Worm (Caenorhabditis elegans) whole organism, L1 larva: ENCODE measurements around the gene F54C9.11.

Experiments used
- C16A3.4 ChIP-seq: fragments of 150-350 bp; optimal IDR thresholded peaks from 2 replicates; lab custom pipeline; 2014; ENCODE audit warnings: missing biosample characterization, missing genetic modification characterization
- C34B4.2 ChIP-seq: sonication (generic microtip); optimal IDR thresholded peaks from 2 replicates; lab custom pipeline; 2017; ENCODE audit warnings: mild to moderate bottlenecking, missing genetic modification characterization, missing compliant biosample characterization
- F16B12.6 ChIP-seq: fragments of 150-350 bp; optimal IDR thresholded peaks from 2 replicates; lab custom pipeline; 2014; ENCODE audit warnings: missing biosample characterization, missing genetic modification characterization
- Y116A8C.19 ChIP-seq: sonication (generic microtip); optimal IDR thresholded peaks from 2 replicates; lab custom pipeline; 2016; ENCODE audit warnings: missing compliant biosample characterization, missing genetic modification characterization, borderline replicate concordance
- aha-1 ChIP-seq: fragments of 150-350 bp; optimal IDR thresholded peaks from 2 replicates; lab custom pipeline; 2014; ENCODE audit warnings: missing biosample characterization, missing genetic modification characterization
- alr-1 ChIP-seq: fragments of 200-800 bp; sonication (Bioruptor generic); optimal IDR thresholded peaks from 2 replicates; lab custom pipeline; 2018; ENCODE audit warnings: borderline replicate concordance, mild to moderate bottlenecking, missing genetic modification characterization, missing compliant biosample characterization
- ama-1 ChIP-seq: fragments of 150-350 bp; optimal IDR thresholded peaks from 2 replicates; lab custom pipeline; 2014
- ceh-82 ChIP-seq, 3 experiments: fragments of 150-350 bp in 1 of 3; sonication (generic microtip) in 2 of 3; optimal IDR thresholded peaks; 2 replicates each; lab custom pipeline; 2014 to 2017; ENCODE audit warnings: missing biosample characterization in 3 of 3, missing genetic modification characterization in 3 of 3
- ceh-90 ChIP-seq: sonication (generic microtip); optimal IDR thresholded peaks from 2 replicates; lab custom pipeline; 2016; ENCODE audit warnings: missing genetic modification characterization, missing compliant biosample characterization
- dsc-1 ChIP-seq: sonication (generic microtip); optimal IDR thresholded peaks from 2 replicates; lab custom pipeline; 2016; ENCODE audit warnings: mild to moderate bottlenecking, missing genetic modification characterization, missing compliant biosample characterization
- efl-1 ChIP-seq, 4 experiments: fragments of 150-350 bp; optimal IDR thresholded peaks in 3 of 4; peaks in 1 of 4; 1 replicate in 1 of 4; 2 replicates in 3 of 4; lab custom pipeline; 2014; ENCODE audit warnings: missing biosample characterization in 2 of 4, missing genetic modification characterization in 2 of 4, missing genetic modification reagents in 2 of 4
- elt-3 ChIP-seq, 6 experiments: fragments of 150-350 bp in 1 of 6; sonication (generic microtip); optimal IDR thresholded peaks; 2 replicates each; lab custom pipeline; 2017 to 2018; ENCODE audit warnings: missing biosample characterization in 6 of 6, missing genetic modification characterization in 6 of 6, inconsistent platforms in 1 of 6
- ets-5 ChIP-seq: fragments of 200-800 bp; sonication (Bioruptor generic); IDR thresholded peaks from 2 replicates; pipeline ENCODE4 v1.3.6; 2022; ENCODE audit warnings: missing genetic modification characterization, missing compliant biosample characterization
- fkh-4 ChIP-seq: sonication (generic microtip); optimal IDR thresholded peaks from 2 replicates; lab custom pipeline; 2016; ENCODE audit warnings: missing compliant biosample characterization, missing genetic modification characterization, borderline replicate concordance
- fkh-8 ChIP-seq: sonication (generic microtip); optimal IDR thresholded peaks from 2 replicates; lab custom pipeline; 2016; ENCODE audit warnings: mild to moderate bottlenecking, missing genetic modification characterization, missing compliant biosample characterization
- fos-1 ChIP-seq: fragments of 150-350 bp; optimal IDR thresholded peaks from 2 replicates; lab custom pipeline; 2014; ENCODE audit warnings: missing biosample characterization, missing genetic modification characterization
- hlh-4 ChIP-seq: sonication (generic microtip); optimal IDR thresholded peaks from 2 replicates; lab custom pipeline; 2016; ENCODE audit warnings: mild to moderate bottlenecking, missing genetic modification characterization, missing compliant biosample characterization
- hpl-2 ChIP-seq: fragments of 150-350 bp; optimal IDR thresholded peaks from 2 replicates; lab custom pipeline; 2014; ENCODE audit warnings: missing biosample characterization, missing genetic modification reagents, missing genetic modification characterization
- irx-1 ChIP-seq: sonication (generic microtip); optimal IDR thresholded peaks from 2 replicates; lab custom pipeline; 2016; ENCODE audit warnings: missing genetic modification characterization, missing compliant biosample characterization
- isw-1 ChIP-seq: fragments of 200-800 bp; sonication (Bioruptor generic); IDR thresholded peaks from 2 replicates; pipeline ENCODE4 v1.3.6; 2022; ENCODE audit warnings: missing genetic modification characterization, missing compliant biosample characterization
- lin-35 ChIP-seq, 2 experiments: fragments of 150-350 bp; optimal IDR thresholded peaks; 2 replicates each; lab custom pipeline; 2014; ENCODE audit warnings: missing biosample characterization in 2 of 2, missing genetic modification characterization in 2 of 2, missing genetic modification reagents in 2 of 2
- lin-39 ChIP-seq: fragments of 150-350 bp; optimal IDR thresholded peaks from 2 replicates; lab custom pipeline; 2014; ENCODE audit warnings: missing biosample characterization, missing genetic modification reagents, missing genetic modification characterization
- lsy-2 ChIP-seq, 2 experiments: fragments of 150-350 bp; optimal IDR thresholded peaks; 2 replicates each; lab custom pipeline; 2014; ENCODE audit warnings: missing biosample characterization in 2 of 2, missing genetic modification characterization in 2 of 2
- mab-9 ChIP-seq: fragments of 200-800 bp; sonication (Bioruptor generic); IDR thresholded peaks from 2 replicates; pipeline ENCODE4 v1.3.6; 2022; ENCODE audit warnings: missing genetic modification reagents, missing genetic modification characterization, missing compliant biosample characterization
- mdl-1 ChIP-seq, 2 experiments: fragments of 150-350 bp; optimal IDR thresholded peaks; 2 replicates each; lab custom pipeline; 2014 to 2017; ENCODE audit warnings: missing biosample characterization in 2 of 2, missing genetic modification characterization in 2 of 2, inconsistent platforms in 1 of 2
- mef-2 ChIP-seq: fragments of 150-350 bp; optimal IDR thresholded peaks from 2 replicates; lab custom pipeline; 2014; ENCODE audit warnings: missing biosample characterization, missing genetic modification characterization
- mep-1 ChIP-seq: fragments of 150-350 bp; optimal IDR thresholded peaks from 2 replicates; lab custom pipeline; 2014; ENCODE audit warnings: missing biosample characterization, missing genetic modification characterization
- nhr-11 ChIP-seq: fragments of 150-350 bp; optimal IDR thresholded peaks from 2 replicates; lab custom pipeline; 2014; ENCODE audit warnings: missing biosample characterization, missing genetic modification characterization
- nhr-12 ChIP-seq: sonication (generic microtip); optimal IDR thresholded peaks from 2 replicates; lab custom pipeline; 2017; ENCODE audit warnings: missing biosample characterization, missing genetic modification characterization
- nhr-19 ChIP-seq: fragments of 200-800 bp; sonication (Bioruptor generic); conservative IDR thresholded peaks from 2 replicates; pipeline ENCODE4 v1.3.6; 2022; ENCODE audit warnings: missing genetic modification characterization, missing compliant biosample characterization
- nhr-20 ChIP-seq: sonication (generic microtip); optimal IDR thresholded peaks from 2 replicates; lab custom pipeline; 2016; ENCODE audit warnings: mild to moderate bottlenecking, missing genetic modification characterization, missing compliant biosample characterization
- nhr-237 ChIP-seq: fragments of 150-350 bp; optimal IDR thresholded peaks from 2 replicates; lab custom pipeline; 2014; ENCODE audit warnings: missing biosample characterization, missing genetic modification characterization
- nhr-28 ChIP-seq: fragments of 150-350 bp; optimal IDR thresholded peaks from 2 replicates; lab custom pipeline; 2014; ENCODE audit warnings: missing biosample characterization, missing genetic modification characterization
- nhr-47 ChIP-seq: sonication (generic microtip); optimal IDR thresholded peaks from 2 replicates; lab custom pipeline; 2016; ENCODE audit warnings: mild to moderate bottlenecking, missing genetic modification characterization, moderate library complexity, missing compliant biosample characterization
- nhr-71 ChIP-seq: sonication (generic microtip); optimal IDR thresholded peaks from 2 replicates; lab custom pipeline; 2016; ENCODE audit warnings: mild to moderate bottlenecking, missing genetic modification characterization, moderate library complexity, missing compliant biosample characterization
- nhr-77 ChIP-seq: fragments of 150-350 bp; optimal IDR thresholded peaks from 2 replicates; lab custom pipeline; 2014; ENCODE audit warnings: missing biosample characterization, missing genetic modification characterization
- nhr-84 ChIP-seq: sonication (generic microtip); optimal IDR thresholded peaks from 2 replicates; lab custom pipeline; 2017; ENCODE audit warnings: missing biosample characterization, missing genetic modification characterization
- nhr-85 ChIP-seq: sonication (generic microtip); peaks from one replicate; lab custom pipeline; 2016; ENCODE audit warnings: missing genetic modification characterization, inconsistent platforms, missing compliant biosample characterization
- nhr-90 ChIP-seq: sonication (generic microtip); optimal IDR thresholded peaks from 2 replicates; lab custom pipeline; 2016; ENCODE audit warnings: mild to moderate bottlenecking, missing genetic modification characterization, missing compliant biosample characterization; ENCODE audit not compliant: poor library complexity
- pag-3 ChIP-seq: sonication (generic microtip); optimal IDR thresholded peaks from 2 replicates; lab custom pipeline; 2017; ENCODE audit warnings: missing genetic modification characterization, mild to moderate bottlenecking, missing compliant biosample characterization, antibody characterized with exemption, borderline replicate concordance; ENCODE audit not compliant: insufficient read depth
- pax-3 ChIP-seq: fragments of 200-800 bp; sonication (Bioruptor generic); optimal IDR thresholded peaks from 2 replicates; lab custom pipeline; 2018; ENCODE audit warnings: mild to moderate bottlenecking, missing genetic modification characterization, moderate library complexity, missing compliant biosample characterization
- rnt-1 ChIP-seq: sonication (generic microtip); optimal IDR thresholded peaks from 2 replicates; lab custom pipeline; 2016; ENCODE audit warnings: mild to moderate bottlenecking, missing genetic modification characterization, moderate library complexity, missing compliant biosample characterization
- skn-1 ChIP-seq: fragments of 150-350 bp; optimal IDR thresholded peaks from 2 replicates; lab custom pipeline; 2014; ENCODE audit warnings: missing biosample characterization, missing genetic modification characterization
- snpc-4 ChIP-seq: fragments of 150-350 bp; optimal IDR thresholded peaks from 2 replicates; lab custom pipeline; 2014; ENCODE audit warnings: missing biosample characterization, missing genetic modification characterization
- snu-23 ChIP-seq: sonication (generic microtip); optimal IDR thresholded peaks from 2 replicates; lab custom pipeline; 2016; ENCODE audit warnings: missing genetic modification characterization, missing compliant biosample characterization
- sptf-1 ChIP-seq: fragments of 150-350 bp; optimal IDR thresholded peaks from 2 replicates; lab custom pipeline; 2014; ENCODE audit warnings: missing biosample characterization, missing genetic modification characterization
- swsn-7 ChIP-seq: sonication (generic microtip); optimal IDR thresholded peaks from 2 replicates; lab custom pipeline; 2016; ENCODE audit warnings: missing genetic modification characterization, missing compliant biosample characterization
- tlp-1 ChIP-seq: fragments of 150-350 bp; optimal IDR thresholded peaks from 2 replicates; lab custom pipeline; 2014; ENCODE audit warnings: missing biosample characterization, missing genetic modification characterization
- unc-30 ChIP-seq: sonication (generic microtip); optimal IDR thresholded peaks from 2 replicates; lab custom pipeline; 2017; ENCODE audit warnings: missing biosample characterization, missing genetic modification characterization
- unc-62 ChIP-seq: fragments of 150-350 bp; optimal IDR thresholded peaks from 2 replicates; lab custom pipeline; 2014; ENCODE audit warnings: missing biosample characterization, missing genetic modification reagents, missing genetic modification characterization
- xbp-1 ChIP-seq: sonication (generic microtip); optimal IDR thresholded peaks from 2 replicates; lab custom pipeline; 2016; ENCODE audit warnings: missing genetic modification characterization, missing compliant biosample characterization
- zag-1 ChIP-seq: fragments of 150-350 bp; optimal IDR thresholded peaks from 2 replicates; lab custom pipeline; 2014; ENCODE audit warnings: missing biosample characterization, missing genetic modification characterization
- zip-4 ChIP-seq: fragments of 200-800 bp; sonication (Bioruptor generic); optimal IDR thresholded peaks from 2 replicates; lab custom pipeline; 2018; ENCODE audit warnings: mild to moderate bottlenecking, missing genetic modification characterization, moderate library complexity, missing compliant biosample characterization
- ztf-4 ChIP-seq: fragments of 150-350 bp; optimal IDR thresholded peaks from 2 replicates; lab custom pipeline; 2014; ENCODE audit warnings: missing biosample characterization, missing genetic modification characterization

The F54C9.11 gene

DNA sequence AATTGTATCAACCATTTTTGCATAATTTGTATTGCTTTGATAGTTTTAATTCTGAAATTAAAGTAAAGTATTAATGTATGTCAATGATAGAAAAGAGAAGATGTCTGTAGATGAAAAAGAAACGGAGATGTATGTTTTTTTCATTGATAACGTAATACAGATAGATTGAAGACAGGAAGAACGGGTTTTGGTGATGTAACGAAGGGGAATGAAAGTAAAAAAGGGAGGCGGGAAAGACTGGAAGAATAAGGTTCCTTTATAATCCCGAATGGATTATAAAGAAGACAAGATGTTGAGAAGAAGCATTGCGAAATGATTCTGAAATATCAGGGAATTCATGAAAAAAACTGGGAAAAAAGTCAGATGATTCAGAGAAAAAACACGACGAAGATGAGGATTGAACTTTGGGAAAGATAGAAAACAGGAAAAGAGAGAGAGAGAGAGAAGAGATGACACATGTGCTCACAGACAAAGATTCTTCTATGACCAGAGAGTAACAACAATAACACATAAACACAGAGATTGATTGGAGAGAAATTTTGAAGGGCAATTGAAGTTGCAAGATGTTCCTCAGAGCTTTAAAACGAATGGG lies at the start of gene F54C9.11:
F54C9.11 (minus strand) TSS at position 51 of the 592 bp plus-strand sequence.
- TF ChIP-seq mep-1 (tag; lab: Kevin White, UChicago) (peak; percentile 12), C34B4.2 (tag; lab: Kevin White, UChicago) (no peak), rnt-1 (peak; percentile 42), fos-1 (tag; lab: Kevin White, UChicago) (no peak), nhr-20 (tag; lab: Kevin White, UChicago) (no peak), snu-23 (peak; percentile 11), nhr-71 (tag; lab: Kevin White, UChicago) (peak; percentile 62), irx-1 (no peak), efl-1 (optimal IDR thresholded peaks at IDR 0.05; lab: Kevin White, UChicago) (no peak), efl-1 (GFP tag; optimal IDR thresholded peaks at IDR 0.05 in 1 of 2; lab: Kevin White, UChicago) (no peak), sptf-1 (tag; lab: Kevin White, UChicago) (no peak), skn-1 (tag; lab: Kevin White, UChicago) (no peak), pag-3 (tag; lab: Kevin White, UChicago) (no peak), dsc-1 (tag; lab: Kevin White, UChicago) (no peak), C16A3.4 (tag; lab: Kevin White, UChicago) (peak; percentile 7), xbp-1 (tag; lab: Kevin White, UChicago) (no peak), pax-3 (no peak), nhr-84 (tag; lab: Kevin White, UChicago) (no peak), elt-3 (tag; optimal IDR thresholded peaks at IDR 0.05; lab: Kevin White, UChicago) (no peak), lsy-2 (tag; optimal IDR thresholded peaks at IDR 0.05; lab: Kevin White, UChicago) (peak in 1 of 2 experiments; percentile 57), zag-1 (tag; lab: Kevin White, UChicago) (no peak), lin-35 (GFP tag; optimal IDR thresholded peaks at IDR 0.05; lab: Kevin White, UChicago) (peak in 1 of 2 experiments; percentile 14), hpl-2 (no peak), lin-39 (no peak), tlp-1 (tag; lab: Kevin White, UChicago) (no peak), ets-5 (GFP tag; lab: Robert Waterston, UW) (no peak), F16B12.6 (no peak), alr-1 (tag; lab: Kevin White, UChicago) (no peak), isw-1 (GFP tag; lab: Robert Waterston, UW) (no peak), ceh-82 (tag; optimal IDR thresholded peaks at IDR 0.05; lab: Kevin White, UChicago) (no peak), mab-9 (GFP tag; lab: Robert Waterston, UW) (no peak), nhr-90 (no peak), Y116A8C.19 (tag; lab: Kevin White, UChicago) (no peak), nhr-19 (no peak), fkh-8 (tag; lab: Kevin White, UChicago) (no peak), ceh-90 (no peak), ztf-4 (tag; lab: Kevin White, UChicago) (peak; percentile 30), fkh-4 (tag; lab: Kevin White, UChicago) (no peak), mdl-1 (tag; optimal IDR thresholded peaks at IDR 0.05; lab: Kevin White, UChicago) (no peak), snpc-4 (tag; lab: Kevin White, UChicago) (no peak), nhr-77 (tag; lab: Kevin White, UChicago) (no peak), nhr-28 (tag; lab: Kevin White, UChicago) (no peak), hlh-4 (tag; lab: Kevin White, UChicago) (no peak), nhr-237 (tag; lab: Kevin White, UChicago) (no peak), nhr-85 (no peak), unc-62 (GFP tag; lab: Kevin White, UChicago) (no peak), mef-2 (no peak), nhr-11 (tag; lab: Kevin White, UChicago) (no peak), swsn-7 (tag; lab: Kevin White, UChicago) (no peak), nhr-47 (tag; lab: Kevin White, UChicago) (no peak), ama-1 (lab: Kevin White, UChicago) (no peak), aha-1 (no peak), nhr-12 (tag; lab: Kevin White, UChicago) (no peak), zip-4 (GFP tag; lab: Kevin White, UChicago) (no peak), unc-30 (tag; lab: Kevin White, UChicago) (no peak)
